Fruit fly (Drosophila melanogaster): ENCODE data around the gene CG3982.
A peak's percentile ranks its signal among the peaks of the same experiment; 100 is the strongest.

The CG3982 gene

DNA sequence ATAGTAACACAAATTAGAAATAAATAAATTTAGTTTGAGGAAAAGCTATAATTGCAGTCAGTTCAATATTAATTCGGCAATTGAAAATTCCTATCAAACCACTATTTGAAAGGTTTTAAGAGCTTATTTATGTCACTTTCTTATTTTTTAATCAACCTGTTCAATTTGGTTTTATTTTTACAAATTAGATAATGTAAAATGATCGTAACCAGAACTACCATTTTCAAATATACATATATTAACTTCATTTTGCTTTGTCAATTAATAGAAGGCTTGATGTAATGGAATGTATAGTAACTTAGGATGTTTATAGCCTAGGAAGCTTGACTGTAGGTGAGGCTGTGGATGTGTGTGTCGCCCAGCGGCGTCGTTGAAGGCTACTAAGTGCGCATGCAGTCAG lies 49.4 kb upstream of the CG3982 start (continued):
- TF ChIP-seq CG10543 (GFP tag; optimal IDR thresholded peaks at IDR 0.05) (peak; percentile 40), az2 (GFP tag; optimal IDR thresholded peaks at IDR 0.05) (peak; percentile 15), Atf6 (GFP tag; IDR thresholded peaks at IDR 0.05) (no peak), schlank (tag; optimal IDR thresholded peaks at IDR 0.05) (no peak), lab (GFP tag; optimal IDR thresholded peaks at IDR 0.05) (peak; percentile 52), nom (GFP tag; optimal IDR thresholded peaks at IDR 0.05) (no peak), fru (optimal IDR thresholded peaks at IDR 0.05) (no peak), seq (GFP tag; IDR thresholded peaks at IDR 0.05) (no peak), dimm (GFP tag; IDR thresholded peaks at IDR 0.05) (no peak), CG12744 (GFP tag; optimal IDR thresholded peaks at IDR 0.05) (no peak), ssp (GFP tag; IDR thresholded peaks at IDR 0.05) (no peak), CG10209 (GFP tag; optimal IDR thresholded peaks at IDR 0.05) (peak; percentile 57), HHEX (GFP tag; optimal IDR thresholded peaks at IDR 0.05) (no peak), Side (GFP tag; optimal IDR thresholded peaks at IDR 0.05) (no peak)

- no peak for TF ChIP-seq ara (GFP tag; IDR thresholded peaks at IDR 0.05)
- TF ChIP-seq stc (GFP tag; IDR thresholded peaks at IDR 0.05) = no peak
- no peak for TF ChIP-seq CG13123 (GFP tag; optimal IDR thresholded peaks at IDR 0.05)
- TF ChIP-seq btn (GFP tag; optimal IDR thresholded peaks at IDR 0.05) = no peak
- TF ChIP-seq Taf1 (GFP tag; IDR thresholded peaks at IDR 0.05) = no peak
- TF ChIP-seq sna (GFP tag; IDR thresholded peaks at IDR 0.05; ENCODE audit: partially characterized antibody) = no peak
- no peak for TF ChIP-seq sima (GFP tag; optimal IDR thresholded peaks at IDR 0.05)
- no peak for TF ChIP-seq fd64A (GFP tag; optimal IDR thresholded peaks at IDR 0.05)
- TF ChIP-seq CG10321 (GFP tag; IDR thresholded peaks at IDR 0.05) = no peak
- no peak for TF ChIP-seq lola (GFP tag; optimal IDR thresholded peaks at IDR 0.05)
- no peak for TF ChIP-seq CG10979 (tag; optimal IDR thresholded peaks at IDR 0.05)
- 0 out of 4 replicates have a peak, but pooled peaks have one; percentile 40 for TF ChIP-seq chinmo (GFP tag; IDR thresholded peaks at IDR 0.05; ENCODE audit: partially characterized antibody)
- TF ChIP-seq Blimp-1 (GFP tag; optimal IDR thresholded peaks at IDR 0.05) = no peak
- no peak for TF ChIP-seq CG12219 (GFP tag; optimal IDR thresholded peaks at IDR 0.05)
- no peak for TF ChIP-seq CG11695 (GFP tag; IDR thresholded peaks at IDR 0.05)
- TF ChIP-seq CG3838 (GFP tag; optimal IDR thresholded peaks at IDR 0.05) = no peak
- peak; percentile 76 for TF ChIP-seq sug (tag; optimal IDR thresholded peaks at IDR 0.05)
- TF ChIP-seq CG6272 (GFP tag; IDR thresholded peaks at IDR 0.05) = no peak
- TF ChIP-seq en (GFP tag; optimal IDR thresholded peaks at IDR 0.05) = no peak
- no peak for TF ChIP-seq bigmax (GFP tag; optimal IDR thresholded peaks at IDR 0.05)
- TF ChIP-seq CG11093 (GFP tag; IDR thresholded peaks at IDR 0.05) = no peak
- no peak for TF ChIP-seq grn (GFP tag; optimal IDR thresholded peaks at IDR 0.05)
- peak; percentile 71 for TF ChIP-seq kni (GFP tag; optimal IDR thresholded peaks at IDR 0.05)
- TF ChIP-seq ase (GFP tag; IDR thresholded peaks at IDR 0.05) = no peak
- TF ChIP-seq Gsc (GFP tag; IDR thresholded peaks at IDR 0.05) = no peak
- 0 out of 3 replicates have a peak, but pooled peaks have one; percentile 16 for TF ChIP-seq Dbx (GFP tag; IDR thresholded peaks at IDR 0.05)
- TF ChIP-seq zfh1 (GFP tag; IDR thresholded peaks at IDR 0.05) = no peak
- TF ChIP-seq CG12299 (tag; optimal IDR thresholded peaks at IDR 0.05) = no peak
- no peak for TF ChIP-seq CG4617 (GFP tag; optimal IDR thresholded peaks at IDR 0.05; ENCODE audit: borderline replicate concordance)
- TF ChIP-seq D (optimal IDR thresholded peaks at IDR 0.05) = no peak
- no peak for TF ChIP-seq D (GFP tag; optimal IDR thresholded peaks at IDR 0.05)
- TF ChIP-seq H15 (GFP tag; IDR thresholded peaks at IDR 0.05) = no peak; the same call in 2 of the 3 replicates
- TF ChIP-seq al (GFP tag; IDR thresholded peaks at IDR 0.05) = no peak
- no peak for TF ChIP-seq Lim3 (GFP tag; IDR thresholded peaks at IDR 0.05)
- no peak for TF ChIP-seq CG15073 (GFP tag; optimal IDR thresholded peaks at IDR 0.05)
- no peak for TF ChIP-seq Atf-2 (GFP tag; optimal IDR thresholded peaks at IDR 0.05)
- TF ChIP-seq Hr51 (GFP tag; optimal IDR thresholded peaks at IDR 0.05) = no peak
Measured at dm6 chr3L:9465652-9466244, 48.6 kb upstream of the CG3982 start.

Data from whole organism, embryonic.